Fruit fly (Drosophila melanogaster) whole organism, embryonic: ENCODE data around the gene Kdm5.
A peak's percentile ranks its signal among the peaks of the same experiment; 100 is the strongest.

Experiments used
- Aef1 ChIP-seq: fragments of 200-800 bp; sonication (Bioruptor generic); IDR thresholded peaks from 3 replicates; pipeline ENCODE4 v1.3.6; 2022; ENCODE audit warnings: missing biosample characterization, missing genetic modification characterization
- CG13624 ChIP-seq: fragments of 200-800 bp; sonication (Bioruptor generic); optimal IDR thresholded peaks from 2 replicates; lab custom pipeline; 2016; ENCODE audit warnings: missing biosample characterization, missing genetic modification characterization
- CG16813 ChIP-seq: fragments of 200-800 bp; sonication (Bioruptor generic); IDR thresholded peaks from 3 replicates; pipeline ENCODE4 v1.3.6; 2022; ENCODE audit warnings: missing biosample characterization, missing genetic modification characterization; ENCODE audit not compliant: partially characterized antibody
- CG17328 ChIP-seq: fragments of 200-800 bp; sonication (Bioruptor generic); IDR thresholded peaks from 2 replicates; pipeline ENCODE4 v1.3.6; 2022; ENCODE audit warnings: missing biosample characterization, missing genetic modification characterization
- CG17612 ChIP-seq: fragments of 200-800 bp; sonication (Bioruptor generic); IDR thresholded peaks from 2 replicates; pipeline ENCODE4 v1.3.6; 2022; ENCODE audit warnings: missing biosample characterization, missing genetic modification characterization
- CG18764 ChIP-seq: fragments of 200-800 bp; sonication (Bioruptor generic); optimal IDR thresholded peaks from 3 replicates; lab custom pipeline; 2016; ENCODE audit warnings: missing biosample characterization, missing genetic modification characterization
- CG2875 ChIP-seq: fragments of 200-800 bp; sonication (Bioruptor generic); optimal IDR thresholded peaks from 2 replicates; lab custom pipeline; 2017; ENCODE audit warnings: missing biosample characterization, mild to moderate bottlenecking, missing genetic modification characterization, missing genetic modification reagents
- CG31224 ChIP-seq: fragments of 200-800 bp; sonication (Bioruptor generic); IDR thresholded peaks from 2 replicates; pipeline ENCODE4 v1.3.6; 2022; ENCODE audit warnings: missing biosample characterization, missing genetic modification characterization
- CG42726 ChIP-seq: fragments of 200-800 bp; sonication (Bioruptor generic); IDR thresholded peaks from 2 replicates; pipeline ENCODE4 v1.3.6; 2022; ENCODE audit warnings: missing biosample characterization, missing genetic modification characterization; ENCODE audit not compliant: partially characterized antibody
- CG8089 ChIP-seq: fragments of 200-800 bp; sonication (Bioruptor generic); optimal IDR thresholded peaks from 3 replicates; lab custom pipeline; 2016; ENCODE audit warnings: missing biosample characterization, missing genetic modification characterization
- CG8388 ChIP-seq: fragments of 200-800 bp; sonication (Bioruptor generic); optimal IDR thresholded peaks from 2 replicates; lab custom pipeline; 2019; ENCODE audit warnings: missing biosample characterization, mild to moderate bottlenecking, missing genetic modification characterization, moderate library complexity
- CG8478 ChIP-seq: fragments of >200 bp; optimal IDR thresholded peaks from 2 replicates; lab custom pipeline; 2018
- CG8944 ChIP-seq: fragments of 200-800 bp; sonication (Bioruptor generic); optimal IDR thresholded peaks from 3 replicates; lab custom pipeline; 2016; ENCODE audit warnings: missing biosample characterization, missing genetic modification characterization
- CG9215 ChIP-seq: fragments of 200-800 bp; sonication (Bioruptor generic); IDR thresholded peaks from 2 replicates; pipeline ENCODE4 v1.3.6; 2022; ENCODE audit warnings: missing biosample characterization, missing genetic modification characterization
- CG9817 ChIP-seq: fragments of 200-800 bp; sonication (Bioruptor generic); optimal IDR thresholded peaks from 2 replicates; lab custom pipeline; 2018; ENCODE audit warnings: missing biosample characterization, mild to moderate bottlenecking, missing genetic modification characterization, moderate library complexity
- CTCF ChIP-seq: fragments of 200-800 bp; sonication (Bioruptor generic); optimal IDR thresholded peaks from 2 replicates; lab custom pipeline; 2017; ENCODE audit warnings: missing biosample characterization, mild to moderate bottlenecking, missing genetic modification characterization, moderate library complexity
- Fer3 ChIP-seq: fragments of 200-800 bp; sonication (Bioruptor generic); optimal IDR thresholded peaks from 2 replicates; lab custom pipeline; 2018; ENCODE audit warnings: missing biosample characterization, mild to moderate bottlenecking, missing genetic modification characterization, moderate library complexity
- Gug ChIP-seq: fragments of 200-800 bp; sonication (Bioruptor generic); IDR thresholded peaks from 4 replicates; pipeline ENCODE4 v1.3.6; 2022; ENCODE audit warnings: missing biosample characterization, missing genetic modification characterization
- HLHmδ ChIP-seq: fragments of 200-800 bp; sonication (Bioruptor generic); optimal IDR thresholded peaks from 2 replicates; lab custom pipeline; 2018; ENCODE audit warnings: missing biosample characterization, mild to moderate bottlenecking, missing genetic modification characterization, moderate library complexity
- MTF-1 ChIP-seq: fragments of 200-800 bp; sonication (Bioruptor generic); optimal IDR thresholded peaks from 2 replicates; lab custom pipeline; 2018; ENCODE audit warnings: missing biosample characterization, mild to moderate bottlenecking, missing genetic modification characterization, borderline replicate concordance
- Med ChIP-seq: fragments of 200-800 bp; sonication (Bioruptor generic); peaks from one replicate; lab custom pipeline; 2016; ENCODE audit warnings: missing biosample characterization, missing genetic modification characterization, mild to moderate bottlenecking, inconsistent platforms, moderate library complexity
- Rx ChIP-seq: fragments of 200-800 bp; sonication (Bioruptor generic); IDR thresholded peaks from 2 replicates; pipeline ENCODE4 v1.3.6; 2022; ENCODE audit warnings: missing biosample characterization, missing genetic modification characterization
- ash1 ChIP-seq: fragments of 200-800 bp; sonication (Bioruptor generic); optimal IDR thresholded peaks from 2 replicates; lab custom pipeline; 2018; ENCODE audit warnings: missing biosample characterization, mild to moderate bottlenecking, missing genetic modification characterization
- ato ChIP-seq: fragments of 200-800 bp; sonication (Bioruptor generic); IDR thresholded peaks from 2 replicates; pipeline ENCODE4 v1.3.6; 2022; ENCODE audit warnings: missing biosample characterization, missing genetic modification characterization; ENCODE audit not compliant: partially characterized antibody
- croc ChIP-seq: fragments of 200-800 bp; sonication (Bioruptor generic); conservative IDR thresholded peaks from 3 replicates; pipeline ENCODE4 v1.3.6; 2022; ENCODE audit warnings: missing biosample characterization, missing genetic modification characterization
- crp ChIP-seq, 2 experiments: fragments of 200-800 bp; sonication (Bioruptor generic); optimal IDR thresholded peaks; 2 replicates in 1 of 2; 3 replicates in 1 of 2; lab custom pipeline; 2017; ENCODE audit warnings: missing biosample characterization in 2 of 2, missing genetic modification characterization in 2 of 2, mild to moderate bottlenecking in 1 of 2, moderate library complexity in 1 of 2
- ems ChIP-seq: fragments of 200-800 bp; sonication (Bioruptor generic); optimal IDR thresholded peaks from 3 replicates; lab custom pipeline; 2016; ENCODE audit warnings: missing biosample characterization, missing genetic modification characterization
- gt ChIP-seq: fragments of 200-800 bp; sonication (Bioruptor generic); IDR thresholded peaks from 2 replicates; pipeline ENCODE4 v1.3.6; 2022; ENCODE audit warnings: missing biosample characterization, missing genetic modification characterization
- ham ChIP-seq: fragments of 200-800 bp; sonication (Bioruptor generic); IDR thresholded peaks from 2 replicates; pipeline ENCODE4 v1.3.6; 2022; ENCODE audit warnings: missing biosample characterization, missing genetic modification characterization
- kni ChIP-seq: fragments of 200-800 bp; sonication (Bioruptor generic); optimal IDR thresholded peaks from 3 replicates; lab custom pipeline; 2017; ENCODE audit warnings: mild to moderate bottlenecking, missing biosample characterization, missing genetic modification reagents, missing genetic modification characterization
- lola ChIP-seq, 3 experiments: fragments of >200 bp in 2 of 3; fragments of 200-800 bp in 1 of 3; sonication (Bioruptor generic) in 1 of 3; optimal IDR thresholded peaks; 2 replicates each; lab custom pipeline; 2017 to 2019; ENCODE audit warnings: missing biosample characterization in 3 of 3, missing genetic modification characterization in 3 of 3, mild to moderate bottlenecking in 1 of 3, moderate library complexity in 1 of 3
- onecut ChIP-seq: fragments of 200-800 bp; sonication (Bioruptor generic); IDR thresholded peaks from 2 replicates; pipeline ENCODE4 v1.3.6; 2022; ENCODE audit warnings: missing biosample characterization, missing genetic modification characterization
- pnt ChIP-seq: fragments of 200-800 bp; sonication (Bioruptor generic); optimal IDR thresholded peaks from 3 replicates; lab custom pipeline; 2016; ENCODE audit warnings: missing biosample characterization, missing genetic modification characterization
- pum ChIP-seq: fragments of 200-800 bp; sonication (Bioruptor generic); optimal IDR thresholded peaks from 2 replicates; lab custom pipeline; 2016; ENCODE audit warnings: missing biosample characterization, missing genetic modification characterization
- ttk ChIP-seq: fragments of 200-800 bp; sonication (Bioruptor generic); IDR thresholded peaks from 2 replicates; pipeline ENCODE4 v2.1.2; 2022; ENCODE audit warnings: missing biosample characterization, missing genetic modification characterization
- wek ChIP-seq: fragments of 200-800 bp; sonication (Bioruptor generic); optimal IDR thresholded peaks from 3 replicates; lab custom pipeline; 2018; ENCODE audit warnings: missing biosample characterization, mild to moderate bottlenecking, missing genetic modification characterization, moderate library complexity
- zen2 ChIP-seq: fragments of 200-800 bp; sonication (Bioruptor generic); IDR thresholded peaks from 3 replicates; pipeline ENCODE4 v1.3.6; 2022; ENCODE audit warnings: missing biosample characterization, missing genetic modification characterization; ENCODE audit not compliant: partially characterized antibody

Gene Kdm5

DNA sequence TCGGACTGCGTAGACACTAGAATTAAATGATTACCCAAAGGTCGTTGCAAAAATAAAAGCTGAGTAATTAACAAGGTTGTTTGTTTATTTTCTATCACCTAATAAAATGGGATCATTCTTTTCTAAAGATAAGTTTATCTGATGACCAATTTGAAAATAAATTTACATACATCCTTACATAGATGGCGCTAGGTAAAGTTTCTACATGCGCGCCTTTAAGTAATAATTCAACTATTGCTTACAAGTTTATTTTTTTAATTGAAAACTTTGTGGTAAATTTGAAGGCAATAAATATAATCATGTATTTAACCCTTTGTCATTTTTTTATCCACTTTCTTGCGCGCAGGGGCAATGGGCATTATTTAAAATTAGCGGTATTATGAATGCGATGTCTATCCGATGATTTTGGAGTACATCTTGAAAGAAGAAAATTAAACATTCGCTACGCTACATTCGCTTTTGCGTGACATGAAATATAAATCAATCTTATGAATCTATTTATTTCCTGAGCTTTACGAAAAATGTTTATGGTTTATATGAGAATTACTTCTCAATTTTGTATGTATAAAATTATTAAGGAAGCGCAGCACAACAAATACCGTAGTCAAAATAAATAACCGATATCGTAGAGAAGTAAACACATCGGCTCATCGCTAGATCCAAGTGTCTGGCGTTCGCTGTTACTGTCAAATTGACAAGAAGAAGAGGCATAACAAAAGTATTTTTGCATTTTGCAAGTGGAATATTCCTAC lies 50.4 kb downstream of the Kdm5 start, which contains the start of gene CG9044 (continued):
- peak; percentile 22; the same call in 2 of the 3 replicates for TF ChIP-seq Aef1
- no peak for TF ChIP-seq ham (GFP tag; lab: Robert Waterston, UW)
- TF ChIP-seq CG17612 (GFP tag; lab: Robert Waterston, UW): no peak
- TF ChIP-seq croc (GFP tag; lab: Robert Waterston, UW): peak; percentile 28; the same call in 1 of the 3 replicates
- peak; percentile 33 for TF ChIP-seq CG8089
- TF ChIP-seq pum (GFP tag; lab: Kevin White, UChicago): peak; percentile 57
- TF ChIP-seq CG18764: peak; percentile 31
- TF ChIP-seq pnt (GFP tag; lab: Kevin White, UChicago): peak; percentile 66
- no peak for TF ChIP-seq CG8478 (lab: Kevin White, UChicago)
- TF ChIP-seq CG9215 (GFP tag; lab: Robert Waterston, UW): peak; percentile 66

DNA sequence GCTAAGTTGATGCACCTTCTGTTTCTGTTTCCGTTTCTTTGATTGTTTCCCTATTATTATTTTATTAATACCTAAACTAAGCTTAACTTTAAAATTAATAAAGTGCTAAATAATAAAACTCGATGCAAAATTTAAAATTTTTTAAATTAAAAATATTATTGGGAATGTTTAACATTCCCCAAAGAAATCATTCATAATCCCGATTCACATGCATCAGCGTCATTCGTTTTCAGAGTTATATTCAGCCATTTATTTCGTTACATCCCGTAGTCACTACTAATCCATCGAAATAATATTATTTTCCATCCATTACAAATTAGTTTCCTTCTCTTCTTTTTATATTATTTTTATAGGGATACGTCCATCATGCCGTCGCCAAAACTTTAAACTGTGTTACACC lies 51.8 kb downstream of the Kdm5 start:
- no peak for TF ChIP-seq kni (GFP tag; lab: Kevin White, UChicago)
- TF ChIP-seq CG31224 (GFP tag; lab: Robert Waterston, UW): no peak
- no peak for TF ChIP-seq ato (GFP tag; lab: Robert Waterston, UW)
- no peak for TF ChIP-seq CG13624 (GFP tag; lab: Kevin White, UChicago)
- no peak for TF ChIP-seq gt
- TF ChIP-seq ems (GFP tag; lab: Kevin White, UChicago): no peak
- TF ChIP-seq ash1 (GFP tag; lab: Kevin White, UChicago): no peak
- no peak for TF ChIP-seq CG16813 (GFP tag; lab: Robert Waterston, UW)
- TF ChIP-seq Fer3 (tag; lab: Kevin White, UChicago): no peak
- no peak for TF ChIP-seq lola (GFP tag; optimal IDR thresholded peaks at IDR 0.05; lab: Kevin White, UChicago)
- TF ChIP-seq CG8944: no peak
- TF ChIP-seq MTF-1 (GFP tag; lab: Kevin White, UChicago): no peak
- TF ChIP-seq zen2: no peak
- no peak for TF ChIP-seq crp (GFP tag; optimal IDR thresholded peaks at IDR 0.05; lab: Kevin White, UChicago)
- no peak for TF ChIP-seq Med
- TF ChIP-seq CTCF (GFP tag; lab: Kevin White, UChicago): no peak
- TF ChIP-seq onecut (GFP tag; lab: Robert Waterston, UW): no peak
- TF ChIP-seq, all 482 proteins: peak for 0

dm6 chr2L:5946728-5947127 lies 52.6 kb downstream of the Kdm5 start:
- TF ChIP-seq CG42726 (GFP tag; lab: Robert Waterston, UW) (no peak), Rx (no peak), CG2875 (GFP tag; lab: Kevin White, UChicago) (no peak), CG17328 (GFP tag; lab: Robert Waterston, UW) (no peak), CG9817 (tag; lab: Kevin White, UChicago) (no peak), HLHmδ (no peak), CG8388 (GFP tag; lab: Kevin White, UChicago) (no peak), wek (GFP tag; lab: Kevin White, UChicago) (no peak), ttk (GFP tag; lab: Robert Waterston, UW) (no peak), Gug (GFP tag; lab: Robert Waterston, UW) (no peak)
